Fruit fly (Drosophila melanogaster) whole organism, embryonic: ENCODE measurements around the gene CG14174.
A peak's percentile ranks its signal among the peaks of the same experiment; 100 is the strongest.

ENCODE experiments used
- Adf1 ChIP-seq: fragments of 200-800 bp; sonication (Bioruptor generic); IDR thresholded peaks from 2 replicates; pipeline ENCODE4 v1.3.6; 2022; ENCODE audit warnings: missing biosample characterization, missing genetic modification characterization
- Asciz ChIP-seq: fragments of 200-800 bp; sonication (Bioruptor generic); optimal IDR thresholded peaks from 2 replicates; lab custom pipeline; 2017; ENCODE audit warnings: missing biosample characterization, mild to moderate bottlenecking, missing genetic modification characterization, missing genetic modification reagents
- B-H2 ChIP-seq: fragments of 200-800 bp; sonication (Bioruptor generic); optimal IDR thresholded peaks from 2 replicates; lab custom pipeline; 2018; ENCODE audit warnings: missing biosample characterization, mild to moderate bottlenecking, missing genetic modification characterization
- BtbVII ChIP-seq: fragments of 200-800 bp; sonication (Bioruptor generic); optimal IDR thresholded peaks from 3 replicates; lab custom pipeline; 2017; ENCODE audit warnings: missing biosample characterization, mild to moderate bottlenecking, missing genetic modification characterization
- C15 ChIP-seq: fragments of 200-800 bp; sonication (Bioruptor generic); IDR thresholded peaks from 3 replicates; pipeline ENCODE4 v1.3.6; 2022; ENCODE audit warnings: missing biosample characterization, missing genetic modification characterization
- CG11247 ChIP-seq: fragments of 200-800 bp; sonication (Bioruptor generic); IDR thresholded peaks from 2 replicates; pipeline ENCODE4 v1.3.6; 2022; ENCODE audit warnings: missing biosample characterization, missing genetic modification characterization
- CG12769 ChIP-seq: fragments of 200-800 bp; sonication (Bioruptor generic); optimal IDR thresholded peaks from 2 replicates; lab custom pipeline; 2019; ENCODE audit warnings: missing biosample characterization, mild to moderate bottlenecking, missing genetic modification characterization, moderate library complexity
- CG13287 ChIP-seq: fragments of 200-800 bp; sonication (Bioruptor generic); IDR thresholded peaks from 2 replicates; pipeline ENCODE4 v1.3.6; 2022; ENCODE audit warnings: missing biosample characterization, missing genetic modification characterization; ENCODE audit not compliant: partially characterized antibody
- CG15269 ChIP-seq: fragments of 200-800 bp; sonication (Bioruptor generic); optimal IDR thresholded peaks from 2 replicates; lab custom pipeline; 2018; ENCODE audit warnings: missing biosample characterization, mild to moderate bottlenecking, missing genetic modification characterization, moderate library complexity
- CG1603 ChIP-seq: fragments of 200-800 bp; sonication (Bioruptor generic); optimal IDR thresholded peaks from 2 replicates; lab custom pipeline; 2019; ENCODE audit warnings: missing biosample characterization, mild to moderate bottlenecking, missing genetic modification characterization, moderate library complexity
- CG16813 ChIP-seq: fragments of 200-800 bp; sonication (Bioruptor generic); IDR thresholded peaks from 3 replicates; pipeline ENCODE4 v1.3.6; 2022; ENCODE audit warnings: missing biosample characterization, missing genetic modification characterization; ENCODE audit not compliant: partially characterized antibody
- CG18599 ChIP-seq: fragments of 200-800 bp; sonication (Bioruptor generic); optimal IDR thresholded peaks from 3 replicates; lab custom pipeline; 2017; ENCODE audit warnings: missing biosample characterization, missing genetic modification characterization, mild to moderate bottlenecking, moderate library complexity, missing genetic modification reagents
- CG2712 ChIP-seq: fragments of 200-800 bp; optimal IDR thresholded peaks from 3 replicates; lab custom pipeline; 2019; ENCODE audit warnings: missing biosample characterization, mild to moderate bottlenecking, missing genetic modification characterization, moderate library complexity
- CG30020 ChIP-seq: fragments of 200-800 bp; optimal IDR thresholded peaks from 2 replicates; lab custom pipeline; 2019; ENCODE audit warnings: missing biosample characterization, mild to moderate bottlenecking, missing genetic modification characterization, moderate library complexity
- CG32532 ChIP-seq: fragments of 200-800 bp; sonication (Bioruptor generic); IDR thresholded peaks from 2 replicates; pipeline ENCODE4 v1.3.6; 2022; ENCODE audit warnings: missing biosample characterization, missing genetic modification characterization
- CG34422 ChIP-seq: fragments of 200-800 bp; sonication (Bioruptor generic); IDR thresholded peaks from 3 replicates; pipeline ENCODE4 v1.3.6; 2022; ENCODE audit warnings: missing biosample characterization, missing genetic modification characterization
- CG43689 ChIP-seq: fragments of 200-800 bp; sonication (Bioruptor generic); IDR thresholded peaks from 2 replicates; pipeline ENCODE4 v1.3.6; 2022; ENCODE audit warnings: missing biosample characterization, missing genetic modification characterization
- CG4820 ChIP-seq: fragments of 200-800 bp; sonication (Bioruptor generic); optimal IDR thresholded peaks from 3 replicates; lab custom pipeline; 2016; ENCODE audit warnings: missing biosample characterization, missing genetic modification characterization
- CG6854 ChIP-seq: fragments of 200-800 bp; sonication (Bioruptor generic); optimal IDR thresholded peaks from 3 replicates; lab custom pipeline; 2017; ENCODE audit warnings: missing biosample characterization, mild to moderate bottlenecking, missing genetic modification characterization
- CG7963 ChIP-seq: fragments of 200-800 bp; sonication (Bioruptor generic); IDR thresholded peaks from 3 replicates; pipeline ENCODE4 v1.3.6; 2022; ENCODE audit warnings: missing biosample characterization, missing genetic modification characterization; ENCODE audit not compliant: partially characterized antibody
- CG8290 ChIP-seq, 3 experiments: fragments of 200-800 bp; sonication (Bioruptor generic); optimal IDR thresholded peaks; 2 replicates each; lab custom pipeline; 2016 to 2019; ENCODE audit warnings: missing biosample characterization in 3 of 3, missing genetic modification characterization in 3 of 3, mild to moderate bottlenecking in 2 of 3, moderate library complexity in 1 of 3
- CG8478 ChIP-seq: fragments of >200 bp; optimal IDR thresholded peaks from 2 replicates; lab custom pipeline; 2018
- CG8944 ChIP-seq: fragments of 200-800 bp; sonication (Bioruptor generic); optimal IDR thresholded peaks from 3 replicates; lab custom pipeline; 2016; ENCODE audit warnings: missing biosample characterization, missing genetic modification characterization
- CG9727 ChIP-seq: fragments of 200-800 bp; sonication (Bioruptor generic); optimal IDR thresholded peaks from 3 replicates; lab custom pipeline; 2017; ENCODE audit warnings: missing biosample characterization, mild to moderate bottlenecking, missing genetic modification characterization
- CHES-1-like ChIP-seq: fragments of 200-800 bp; sonication (Bioruptor generic); optimal IDR thresholded peaks from 2 replicates; lab custom pipeline; 2016; ENCODE audit warnings: missing biosample characterization, missing genetic modification characterization
- Ets97D ChIP-seq: fragments of 200-800 bp; sonication (Bioruptor generic); optimal IDR thresholded peaks from 3 replicates; lab custom pipeline; 2016; ENCODE audit warnings: missing biosample characterization, missing genetic modification characterization
- Fer2 ChIP-seq: fragments of 200-800 bp; sonication (Bioruptor generic); optimal IDR thresholded peaks from 2 replicates; lab custom pipeline; 2018; ENCODE audit warnings: missing biosample characterization, mild to moderate bottlenecking, missing genetic modification characterization, moderate library complexity
- Hmr ChIP-seq: fragments of 200-800 bp; sonication (Bioruptor generic); optimal IDR thresholded peaks from 3 replicates; lab custom pipeline; 2017; ENCODE audit warnings: mild to moderate bottlenecking, missing biosample characterization, missing genetic modification reagents, missing genetic modification characterization
- Hr78 ChIP-seq, 2 experiments: fragments of 200-800 bp in 1 of 2; fragments of >200 bp in 1 of 2; sonication (Bioruptor generic) in 1 of 2; optimal IDR thresholded peaks; 2 replicates each; lab custom pipeline; 2017 to 2019; ENCODE audit warnings: missing biosample characterization in 2 of 2, missing genetic modification characterization in 2 of 2, mild to moderate bottlenecking in 1 of 2, moderate library complexity in 1 of 2
- MESR4 ChIP-seq: fragments of 200-800 bp; sonication (Bioruptor generic); optimal IDR thresholded peaks from 2 replicates; lab custom pipeline; 2018; ENCODE audit warnings: missing biosample characterization, mild to moderate bottlenecking, missing genetic modification characterization, moderate library complexity
- NK7.1 ChIP-seq: fragments of 200-800 bp; sonication (Bioruptor generic); optimal IDR thresholded peaks from 3 replicates; lab custom pipeline; 2016; ENCODE audit warnings: missing biosample characterization, missing genetic modification characterization
- Neu2 ChIP-seq: fragments of 200-800 bp; sonication (Bioruptor generic); optimal IDR thresholded peaks from 3 replicates; lab custom pipeline; 2016; ENCODE audit warnings: missing biosample characterization, missing genetic modification characterization, borderline replicate concordance
- PHDP ChIP-seq: fragments of 200-800 bp; sonication (Bioruptor generic); optimal IDR thresholded peaks from 3 replicates; lab custom pipeline; 2018; ENCODE audit warnings: missing biosample characterization, mild to moderate bottlenecking, missing genetic modification characterization, moderate library complexity
- Sin3A ChIP-seq: fragments of >200 bp; optimal IDR thresholded peaks from 2 replicates; lab custom pipeline; 2018
- ac ChIP-seq: fragments of 200-800 bp; sonication (Bioruptor generic); optimal IDR thresholded peaks from 3 replicates; lab custom pipeline; 2017; ENCODE audit warnings: missing biosample characterization, mild to moderate bottlenecking, missing genetic modification characterization
- bbx ChIP-seq: fragments of 200-800 bp; sonication (Bioruptor generic); IDR thresholded peaks from 2 replicates; pipeline ENCODE4 v1.3.6; 2022; ENCODE audit warnings: missing biosample characterization, missing genetic modification characterization; ENCODE audit not compliant: partially characterized antibody
- crol ChIP-seq: fragments of 200-800 bp; sonication (Bioruptor generic); IDR thresholded peaks from 2 replicates; pipeline ENCODE4 v1.3.6; 2022; ENCODE audit warnings: missing biosample characterization, missing genetic modification characterization
- crp ChIP-seq, 2 experiments: fragments of 200-800 bp; sonication (Bioruptor generic); optimal IDR thresholded peaks; 2 replicates in 1 of 2; 3 replicates in 1 of 2; lab custom pipeline; 2017; ENCODE audit warnings: missing biosample characterization in 2 of 2, missing genetic modification characterization in 2 of 2, mild to moderate bottlenecking in 1 of 2, moderate library complexity in 1 of 2
- emc ChIP-seq: fragments of 200-800 bp; sonication (Bioruptor generic); optimal IDR thresholded peaks from 2 replicates; lab custom pipeline; 2016; ENCODE audit warnings: missing biosample characterization, missing genetic modification characterization
- eyg ChIP-seq: fragments of 200-800 bp; sonication (Bioruptor generic); optimal IDR thresholded peaks from 3 replicates; lab custom pipeline; 2016; ENCODE audit warnings: missing biosample characterization, missing genetic modification characterization
- fd3F ChIP-seq: fragments of 200-800 bp; sonication (Bioruptor generic); optimal IDR thresholded peaks from 2 replicates; lab custom pipeline; 2018; ENCODE audit warnings: missing biosample characterization, mild to moderate bottlenecking, missing genetic modification characterization, moderate library complexity
- fru ChIP-seq: fragments of >200 bp; optimal IDR thresholded peaks from 2 replicates; lab custom pipeline; 2017
- h ChIP-seq: fragments of >200 bp; optimal IDR thresholded peaks from 2 replicates; lab custom pipeline; 2017
- mld ChIP-seq: fragments of 200-800 bp; sonication (Bioruptor generic); IDR thresholded peaks from 3 replicates; pipeline ENCODE4 v1.3.6; 2022; ENCODE audit warnings: missing biosample characterization, missing genetic modification characterization; ENCODE audit not compliant: partially characterized antibody
- pfk ChIP-seq: fragments of 200-800 bp; sonication (Bioruptor generic); optimal IDR thresholded peaks from 2 replicates; lab custom pipeline; 2018; ENCODE audit warnings: missing biosample characterization, mild to moderate bottlenecking, missing genetic modification characterization, moderate library complexity
- pnt ChIP-seq: fragments of 200-800 bp; sonication (Bioruptor generic); optimal IDR thresholded peaks from 3 replicates; lab custom pipeline; 2016; ENCODE audit warnings: missing biosample characterization, missing genetic modification characterization
- prd ChIP-seq, 3 experiments: fragments of >200 bp in 2 of 3; fragments of 200-800 bp in 1 of 3; sonication (Bioruptor generic) in 1 of 3; optimal IDR thresholded peaks in 2 of 3; IDR thresholded peaks in 1 of 3; 2 replicates in 2 of 3; 3 replicates in 1 of 3; pipeline versions ENCODE4 v1.3.6 to Lab custom; 2017 to 2022; ENCODE audit warnings: missing biosample characterization in 1 of 3, missing genetic modification characterization in 1 of 3
- sima ChIP-seq: fragments of 200-800 bp; sonication (Bioruptor generic); optimal IDR thresholded peaks from 2 replicates; lab custom pipeline; 2016; ENCODE audit warnings: missing biosample characterization, missing genetic modification characterization
- tio ChIP-seq: fragments of 200-800 bp; sonication (Bioruptor generic); optimal IDR thresholded peaks from 2 replicates; lab custom pipeline; 2017; ENCODE audit warnings: missing biosample characterization, missing genetic modification characterization, inconsistent platforms
- tx ChIP-seq: fragments of 200-800 bp; sonication (Bioruptor generic); optimal IDR thresholded peaks from 2 replicates; lab custom pipeline; 2016; ENCODE audit warnings: missing biosample characterization, missing genetic modification characterization
- zfh1 ChIP-seq: fragments of 200-800 bp; sonication (Bioruptor generic); IDR thresholded peaks from 3 replicates; pipeline ENCODE4 v1.3.6; 2022; ENCODE audit warnings: missing biosample characterization, missing genetic modification characterization

Gene CG14174

dm6 chr3L:9671372-9671771 is 47.8 kb upstream of the CG14174 start (continued):
- TF ChIP-seq PHDP (no peak), Fer2 (tag; lab: Kevin White, UChicago) (no peak), Asciz (GFP tag; lab: Kevin White, UChicago) (no peak), CG8290 (GFP tag; optimal IDR thresholded peaks at IDR 0.05; lab: Kevin White, UChicago) (no peak), CG8290 (tag; optimal IDR thresholded peaks at IDR 0.05; lab: Kevin White, UChicago) (no peak), CG9727 (GFP tag; lab: Kevin White, UChicago) (no peak), CG8478 (no peak), eyg (GFP tag; lab: Kevin White, UChicago) (no peak), Adf1 (GFP tag; lab: Robert Waterston, UW) (peak; percentile 51; the same call in 1 of the 2 replicates), CHES-1-like (GFP tag; lab: Kevin White, UChicago) (no peak), CG43689 (no peak), B-H2 (GFP tag; lab: Kevin White, UChicago) (no peak), prd (optimal IDR thresholded peaks at IDR 0.05; lab: Kevin White, UChicago) (no peak), prd (GFP tag; IDR thresholded peaks at IDR 0.05; lab: Robert Waterston, UW) (no peak), CG6854 (GFP tag; lab: Kevin White, UChicago) (no peak), pnt (GFP tag; lab: Kevin White, UChicago) (no peak), h (lab: Kevin White, UChicago) (no peak), Ets97D (GFP tag; lab: Kevin White, UChicago) (no peak), ac (GFP tag; lab: Kevin White, UChicago) (no peak), CG7963 (no peak), Neu2 (GFP tag; lab: Kevin White, UChicago) (no peak), BtbVII (GFP tag; lab: Kevin White, UChicago) (no peak), CG30020 (no peak), CG4820 (GFP tag; lab: Kevin White, UChicago) (no peak), CG8944 (GFP tag; lab: Kevin White, UChicago) (no peak), CG12769 (tag; lab: Kevin White, UChicago) (no peak), CG34422 (GFP tag; lab: Robert Waterston, UW) (no peak), MESR4 (GFP tag; lab: Kevin White, UChicago) (no peak), C15 (no peak), emc (GFP tag; lab: Kevin White, UChicago) (no peak), fru (lab: Kevin White, UChicago) (no peak), Hmr (GFP tag; lab: Kevin White, UChicago) (no peak), crol (peak; percentile 42; the same call in 1 of the 2 replicates), CG13287 (GFP tag; lab: Robert Waterston, UW) (no peak), CG15269 (tag; lab: Kevin White, UChicago) (no peak), crp (GFP tag; optimal IDR thresholded peaks at IDR 0.05; lab: Kevin White, UChicago) (peak in 1 of 2 experiments; percentile 30), Hr78 (GFP tag; optimal IDR thresholded peaks at IDR 0.05; lab: Kevin White, UChicago) (no peak), CG16813 (GFP tag; lab: Robert Waterston, UW) (no peak), NK7.1 (GFP tag; lab: Kevin White, UChicago) (no peak), pfk (no peak), CG11247 (0 out of 2 replicates have a peak, but pooled peaks have one; percentile 17), tx (GFP tag; lab: Kevin White, UChicago) (no peak), CG1603 (tag; lab: Kevin White, UChicago) (no peak), fd3F (GFP tag; lab: Kevin White, UChicago) (no peak), Sin3A (lab: Kevin White, UChicago) (no peak), sima (no peak), CG18599 (GFP tag; lab: Kevin White, UChicago) (no peak), mld (GFP tag; lab: Robert Waterston, UW) (no peak), CG32532 (GFP tag; lab: Robert Waterston, UW) (no peak), zfh1 (GFP tag; lab: Robert Waterston, UW) (no peak), bbx (GFP tag; lab: Robert Waterston, UW) (0 out of 2 replicates have a peak, but pooled peaks have one; percentile 8), CG2712 (no peak), tio (GFP tag; lab: Kevin White, UChicago) (no peak)
